Worm (Caenorhabditis elegans): ENCODE data around the gene epi-1.

- no peak for TF ChIP-seq snpc-4 (tag; optimal IDR thresholded peaks at IDR 0.05)
- no peak for TF ChIP-seq unc-62 (GFP tag; optimal IDR thresholded peaks at IDR 0.05)
Observed at ce11 chrIV:10698486-10698885, 31.9 kb downstream of the epi-1 start.

Data from whole organism, mixed stage, embryonic.